Fruit fly (Drosophila melanogaster): ENCODE measurements around the gene X11Lbeta.

X11Lbeta gene

DNA sequence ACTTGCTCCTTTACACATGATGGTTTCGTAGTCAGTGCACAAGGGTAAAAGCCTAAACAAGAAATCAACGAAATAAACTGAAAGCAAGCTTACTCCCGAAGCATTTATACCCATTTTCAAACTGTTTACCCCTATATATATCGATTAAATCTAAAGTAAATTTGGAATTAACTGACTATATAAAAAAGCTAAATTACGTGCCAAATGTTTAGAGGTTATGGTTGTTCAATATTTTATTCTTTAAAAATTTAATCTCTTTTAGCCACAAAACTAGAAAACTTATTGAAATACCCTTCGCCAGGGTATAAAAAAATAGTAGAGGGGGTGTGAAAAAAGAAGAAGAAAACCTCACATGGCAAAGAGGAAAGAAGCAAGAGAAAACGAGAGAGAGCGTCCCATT lies 104.3 kb downstream of the X11Lbeta start (continued):
- peak; percentile 64 for TF ChIP-seq Ssrp (tag; optimal IDR thresholded peaks at IDR 0.05)
- no peak for TF ChIP-seq btn (GFP tag; optimal IDR thresholded peaks at IDR 0.05)
- TF ChIP-seq mirr (GFP tag; optimal IDR thresholded peaks at IDR 0.05) = no peak
- no peak for TF ChIP-seq MESR4 (GFP tag; optimal IDR thresholded peaks at IDR 0.05)
- no peak for TF ChIP-seq Dref (GFP tag; IDR thresholded peaks at IDR 0.05)
- TF ChIP-seq gfzf (GFP tag; optimal IDR thresholded peaks at IDR 0.05) = no peak
- TF ChIP-seq CG32772 (GFP tag; IDR thresholded peaks at IDR 0.05) = no peak
- peak; percentile 81 for TF ChIP-seq row (GFP tag; IDR thresholded peaks at IDR 0.05)
- peak; percentile 74 for TF ChIP-seq Xrp1 (GFP tag; IDR thresholded peaks at IDR 0.05)
- TF ChIP-seq HmgD (GFP tag; optimal IDR thresholded peaks at IDR 0.05) = no peak
- TF ChIP-seq CG9817 (tag; optimal IDR thresholded peaks at IDR 0.05) = peak; percentile 21
- no peak for TF ChIP-seq Tbp (GFP tag; optimal IDR thresholded peaks at IDR 0.05)
- peak; percentile 37 for TF ChIP-seq CG13123 (GFP tag; optimal IDR thresholded peaks at IDR 0.05)
- no peak for TF ChIP-seq sd (tag; optimal IDR thresholded peaks at IDR 0.05)
- peak; percentile 59 for TF ChIP-seq lilli (GFP tag; optimal IDR thresholded peaks at IDR 0.05)
- no peak for TF ChIP-seq CrebB (tag; optimal IDR thresholded peaks at IDR 0.05)
- TF ChIP-seq HLHmδ (GFP tag; optimal IDR thresholded peaks at IDR 0.05) = no peak
- no peak for TF ChIP-seq CG1832 (GFP tag; optimal IDR thresholded peaks at IDR 0.05)
- TF ChIP-seq mam (GFP tag; optimal IDR thresholded peaks at IDR 0.05) = peak; percentile 25
- no peak for TF ChIP-seq schlank (tag; optimal IDR thresholded peaks at IDR 0.05)
- no peak for TF ChIP-seq CG11456 (GFP tag; IDR thresholded peaks at IDR 0.05)
- TF ChIP-seq aop (GFP tag; IDR thresholded peaks at IDR 0.05) = no peak
- TF ChIP-seq Antp (GFP tag; optimal IDR thresholded peaks at IDR 0.05) = peak; percentile 18
- no peak for TF ChIP-seq toy (GFP tag; IDR thresholded peaks at IDR 0.05)
- peak; percentile 30 for TF ChIP-seq CG33557 (GFP tag; optimal IDR thresholded peaks at IDR 0.05)
- no peak for TF ChIP-seq CG8478 (optimal IDR thresholded peaks at IDR 0.05)
- peak in 1 of 3 experiments; percentile 74 for TF ChIP-seq lola (GFP tag; optimal IDR thresholded peaks at IDR 0.05)
- TF ChIP-seq CG9609 (GFP tag; optimal IDR thresholded peaks at IDR 0.05) = no peak
- peak; percentile 22 for TF ChIP-seq CG1603 (tag; optimal IDR thresholded peaks at IDR 0.05)
- TF ChIP-seq slp2 (GFP tag; optimal IDR thresholded peaks at IDR 0.05) = peak; percentile 14
- peak; percentile 67 for TF ChIP-seq Fer3 (tag; optimal IDR thresholded peaks at IDR 0.05)
- TF ChIP-seq knrl (GFP tag; IDR thresholded peaks at IDR 0.05; ENCODE audit: partially characterized antibody) = no peak
- TF ChIP-seq CG31224 (GFP tag; IDR thresholded peaks at IDR 0.05) = no peak
- no peak for TF ChIP-seq CG17612 (GFP tag; IDR thresholded peaks at IDR 0.05)
- TF ChIP-seq CG4820 (GFP tag; optimal IDR thresholded peaks at IDR 0.05) = peak; percentile 30
- no peak for TF ChIP-seq CG10565 (GFP tag; optimal IDR thresholded peaks at IDR 0.05)
- TF ChIP-seq sim (GFP tag; IDR thresholded peaks at IDR 0.05) = no peak
- peak; percentile 81 for TF ChIP-seq CG9727 (GFP tag; optimal IDR thresholded peaks at IDR 0.05)
- TF ChIP-seq E2f2 (GFP tag; IDR thresholded peaks at IDR 0.05) = peak; percentile 23; the same call in 1 of the 2 replicates
- TF ChIP-seq phol (tag; optimal IDR thresholded peaks at IDR 0.05) = peak; percentile 65
- TF ChIP-seq Nf-YB (GFP tag; optimal IDR thresholded peaks at IDR 0.05) = peak; percentile 55
- peak; percentile 33 for TF ChIP-seq CG16863 (GFP tag; optimal IDR thresholded peaks at IDR 0.05)
- peak; percentile 18 for TF ChIP-seq pho (GFP tag; optimal IDR thresholded peaks at IDR 0.05)
- TF ChIP-seq gce (GFP tag; IDR thresholded peaks at IDR 0.05) = no peak
- TF ChIP-seq ttk (GFP tag; IDR thresholded peaks at IDR 0.05) = peak; percentile 40; the same call in 1 of the 2 replicates
- no peak; the same call in 1 of the 2 replicates for TF ChIP-seq MBD-R2 (GFP tag; IDR thresholded peaks at IDR 0.05)
- TF ChIP-seq CG10654 (GFP tag; optimal IDR thresholded peaks at IDR 0.05) = peak; percentile 28
- TF ChIP-seq Neu2 (GFP tag; optimal IDR thresholded peaks at IDR 0.05; ENCODE audit: borderline replicate concordance) = no peak
- no peak for TF ChIP-seq CG9797 (GFP tag; optimal IDR thresholded peaks at IDR 0.05)
- TF ChIP-seq Aef1 (GFP tag; IDR thresholded peaks at IDR 0.05) = peak; percentile 48; the same call in 2 of the 3 replicates
- TF ChIP-seq twi (tag; optimal IDR thresholded peaks at IDR 0.05) = no peak
- TF ChIP-seq CG1647 (GFP tag; optimal IDR thresholded peaks at IDR 0.05) = no peak
